Fruit fly (Drosophila melanogaster): Measurements from ENCODE around the gene Nhe2.

DNA sequence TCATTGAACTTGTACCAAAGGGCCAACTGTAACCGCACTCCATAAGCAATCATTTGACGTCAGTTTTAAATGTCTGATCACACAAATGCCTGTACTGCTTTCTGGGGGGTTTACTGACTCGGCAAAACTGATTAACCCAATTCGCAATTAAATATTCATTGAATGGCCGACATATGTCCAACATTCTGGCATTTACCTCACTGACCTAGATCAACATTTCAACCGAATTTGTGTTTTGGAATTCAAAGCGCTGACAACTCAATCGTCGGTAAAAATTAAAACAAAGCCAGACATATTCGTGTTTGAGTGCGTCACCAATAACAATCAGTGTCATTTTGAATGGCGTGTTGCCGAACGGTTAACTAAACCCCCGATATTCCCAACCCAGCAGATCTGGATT lies 11.3 kb downstream of the Nhe2 start:
- TF ChIP-seq CG9948 (tag; optimal IDR thresholded peaks at IDR 0.05), result no peak
- no peak for TF ChIP-seq gl (tag; optimal IDR thresholded peaks at IDR 0.05)
- no peak for TF ChIP-seq rn (GFP tag; IDR thresholded peaks at IDR 0.05)
- TF ChIP-seq CG17806 (tag; optimal IDR thresholded peaks at IDR 0.05), result no peak
- TF ChIP-seq CG4496 (GFP tag; IDR thresholded peaks at IDR 0.05), result no peak
- TF ChIP-seq CG32121 (GFP tag; IDR thresholded peaks at IDR 0.05), result no peak
- no peak for TF ChIP-seq CG8159 (tag; optimal IDR thresholded peaks at IDR 0.05)
- no peak for TF ChIP-seq Ets98B (GFP tag; IDR thresholded peaks at IDR 0.05)
- TF ChIP-seq Pif1A (GFP tag; optimal IDR thresholded peaks at IDR 0.05), result no peak
- TF ChIP-seq CG14655 (GFP tag; optimal IDR thresholded peaks at IDR 0.05), result no peak
